Fruit fly (Drosophila melanogaster): Measurements from ENCODE around the gene Prx6a.

dm6 chr2L:2920641-2921040, 42.6 kb upstream of the Prx6a start:
- TF ChIP-seq Myb (GFP tag; optimal IDR thresholded peaks at IDR 0.05) (no peak), Ets65A (GFP tag) (no peak), MBD-R2 (GFP tag; IDR thresholded peaks at IDR 0.05) (no peak), HmgZ (tag; optimal IDR thresholded peaks at IDR 0.05) (no peak), CG17568 (GFP tag; optimal IDR thresholded peaks at IDR 0.05) (no peak)
